Worm (Caenorhabditis elegans): ENCODE measurements around the gene C37C3.12.

ce11 chrV:7822655-7823054, 16.7 kb downstream of the C37C3.12 start:
- TF ChIP-seq hsf-1 (GFP tag; IDR thresholded peaks at IDR 0.05) (no peak), zfh-2 (GFP tag; conservative IDR thresholded peaks at IDR 0.05) (no peak), snpc-4 (GFP tag; optimal IDR thresholded peaks at IDR 0.05) (no peak), snpc-4 (tag; optimal IDR thresholded peaks at IDR 0.05) (no peak), sdz-38 (tag; optimal IDR thresholded peaks at IDR 0.05) (no peak), unc-130 (GFP tag; optimal IDR thresholded peaks at IDR 0.05) (no peak), ama-1 (optimal IDR thresholded peaks at IDR 0.05) (no peak), ama-1 (GFP tag; optimal IDR thresholded peaks at IDR 0.05) (no peak), madf-8 (GFP tag; conservative IDR thresholded peaks at IDR 0.05) (no peak), nfya-1 (tag; optimal IDR thresholded peaks at IDR 0.05; ENCODE audit: borderline replicate concordance, insufficient read depth) (no peak), ZK185.1 (tag; optimal IDR thresholded peaks at IDR 0.05; ENCODE audit: poor library complexity, severe bottlenecking) (no peak), lag-1 (GFP tag; IDR thresholded peaks at IDR 0.05) (no peak), mel-28 (tag; optimal IDR thresholded peaks at IDR 0.05; ENCODE audit: borderline replicate concordance) (no peak), tbx-9 (tag; optimal IDR thresholded peaks at IDR 0.05; ENCODE audit: borderline replicate concordance) (no peak), ceh-100 (GFP tag; IDR thresholded peaks at IDR 0.05) (no peak)

Measured in whole organism, young adult.